Worm (Caenorhabditis elegans) whole organism, L1 larva: Measurements from ENCODE around the gene T24A6.7.

Experiments used
- mdl-1 ChIP-seq, 2 experiments: fragments of 150-350 bp; optimal IDR thresholded peaks; 2 replicates each; lab custom pipeline; 2014 to 2017; ENCODE audit warnings: missing biosample characterization in 2 of 2, missing genetic modification characterization in 2 of 2, inconsistent platforms in 1 of 2
- nhr-28 ChIP-seq: fragments of 150-350 bp; optimal IDR thresholded peaks from 2 replicates; lab custom pipeline; 2014; ENCODE audit warnings: missing biosample characterization, missing genetic modification characterization
- rnt-1 ChIP-seq: sonication (generic microtip); optimal IDR thresholded peaks from 2 replicates; lab custom pipeline; 2016; ENCODE audit warnings: mild to moderate bottlenecking, missing genetic modification characterization, moderate library complexity, missing compliant biosample characterization
- sox-4 ChIP-seq: sonication (generic microtip); optimal IDR thresholded peaks from 2 replicates; lab custom pipeline; 2016; ENCODE audit warnings: missing genetic modification characterization, missing compliant biosample characterization

DNA sequence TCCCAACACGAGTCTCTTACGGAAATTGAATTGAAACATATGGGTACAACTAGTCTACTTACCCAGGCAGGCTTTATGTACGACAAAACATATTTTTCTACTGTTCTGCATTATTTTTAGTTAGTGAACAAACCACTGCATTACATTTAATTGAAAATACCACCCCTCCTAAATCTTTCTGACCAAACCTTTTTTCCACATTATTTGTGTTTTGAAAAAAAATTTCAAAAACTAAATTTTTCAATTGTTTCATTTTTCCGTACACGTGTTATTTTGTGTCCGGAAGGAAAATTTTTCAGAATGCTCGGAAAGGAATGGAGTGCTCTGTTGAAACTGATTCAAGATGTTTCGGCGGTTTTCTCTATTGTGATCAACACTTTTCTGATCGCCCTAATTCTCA lies 12.7 kb upstream of the T24A6.7 start, which contains the start of gene str-226:
- TF ChIP-seq sox-4 (tag; lab: Kevin White, UChicago) = no peak
- no peak for TF ChIP-seq rnt-1 (tag; lab: Kevin White, UChicago)
- TF ChIP-seq nhr-28 = no peak
- no peak for TF ChIP-seq mdl-1 (tag; optimal IDR thresholded peaks at IDR 0.05; lab: Kevin White, UChicago)
